Worm (Caenorhabditis elegans): ENCODE data around the gene nep-8.

DNA sequence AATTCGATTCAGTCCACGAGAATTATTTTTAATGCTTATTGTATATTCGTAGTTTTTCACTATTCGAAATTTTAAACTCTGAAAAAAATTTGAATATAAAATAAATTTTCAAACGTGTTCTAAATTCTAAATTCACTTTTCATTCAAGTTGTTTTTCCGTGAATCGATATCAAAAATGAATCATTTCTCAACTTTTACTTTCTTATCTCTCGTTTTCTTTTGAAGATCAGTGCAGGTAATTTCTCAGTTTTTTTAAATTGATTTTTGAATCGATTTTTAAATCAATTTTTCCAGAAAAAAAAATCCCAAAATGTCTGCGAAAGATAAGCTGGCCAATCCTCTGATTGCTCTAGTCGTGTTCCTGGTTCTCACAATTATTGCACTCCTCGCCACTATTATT is 12.9 kb downstream of the nep-8 start, which contains the start of gene nep-6:
- TF ChIP-seq tbx-11 (GFP tag; IDR thresholded peaks at IDR 0.05) = no peak
- TF ChIP-seq ceh-13 (GFP tag; optimal IDR thresholded peaks at IDR 0.05) = no peak
- TF ChIP-seq ama-1 (optimal IDR thresholded peaks at IDR 0.05) = no peak
- TF ChIP-seq scrt-1 (GFP tag; IDR thresholded peaks at IDR 0.05) = no peak
- no peak for TF ChIP-seq F13C5.2 (tag; optimal IDR thresholded peaks at IDR 0.05)
- TF ChIP-seq tra-4 (tag; optimal IDR thresholded peaks at IDR 0.05) = no peak
- no peak for TF ChIP-seq pes-1 (GFP tag; IDR thresholded peaks at IDR 0.05)
- TF ChIP-seq flt-1 (GFP tag; IDR thresholded peaks at IDR 0.05) = no peak
- TF ChIP-seq ceh-36 (tag; optimal IDR thresholded peaks at IDR 0.05) = no peak
- no peak for TF ChIP-seq tbx-37 (GFP tag; conservative IDR thresholded peaks at IDR 0.05)
- no peak for TF ChIP-seq sea-1 (GFP tag; conservative IDR thresholded peaks at IDR 0.05)
